Fruit fly (Drosophila melanogaster) whole organism, embryonic: ENCODE results near the gene CG6511.

Experiments
- Bteb2 ChIP-seq: fragments of 200-800 bp; sonication (Bioruptor generic); optimal IDR thresholded peaks from 2 replicates; lab custom pipeline; 2016; ENCODE audit warnings: missing biosample characterization, missing genetic modification characterization
- CG10565 ChIP-seq: fragments of 200-800 bp; sonication (Bioruptor generic); optimal IDR thresholded peaks from 3 replicates; lab custom pipeline; 2016; ENCODE audit warnings: missing biosample characterization, mild to moderate bottlenecking, missing genetic modification characterization
- CG13624 ChIP-seq: fragments of 200-800 bp; sonication (Bioruptor generic); optimal IDR thresholded peaks from 2 replicates; lab custom pipeline; 2016; ENCODE audit warnings: missing biosample characterization, missing genetic modification characterization
- CG15514 ChIP-seq: fragments of 200-800 bp; sonication (Bioruptor generic); optimal IDR thresholded peaks from 3 replicates; lab custom pipeline; 2017; ENCODE audit warnings: missing biosample characterization, missing genetic modification characterization, mild to moderate bottlenecking, moderate library complexity, missing genetic modification reagents
- CG1647 ChIP-seq: fragments of 200-800 bp; sonication (Bioruptor generic); optimal IDR thresholded peaks from 3 replicates; lab custom pipeline; 2016; ENCODE audit warnings: missing biosample characterization, missing genetic modification characterization
- CG16815 ChIP-seq: fragments of 200-800 bp; sonication (Bioruptor generic); optimal IDR thresholded peaks from 3 replicates; lab custom pipeline; 2017; ENCODE audit warnings: missing biosample characterization, mild to moderate bottlenecking, missing genetic modification characterization
- CG17912 ChIP-seq: fragments of 200-800 bp; sonication (Bioruptor generic); optimal IDR thresholded peaks from 2 replicates; lab custom pipeline; 2018; ENCODE audit warnings: missing biosample characterization, mild to moderate bottlenecking, missing genetic modification characterization
- CG2129 ChIP-seq: fragments of 200-800 bp; sonication (Bioruptor generic); IDR thresholded peaks from 2 replicates; pipeline ENCODE4 v1.3.6; 2022; ENCODE audit warnings: missing biosample characterization, missing genetic modification characterization; ENCODE audit not compliant: partially characterized antibody
- CG2889 ChIP-seq: fragments of 200-800 bp; sonication (Bioruptor generic); IDR thresholded peaks from 3 replicates; pipeline ENCODE4 v1.3.6; 2022; ENCODE audit warnings: missing biosample characterization, missing genetic modification characterization
- CG30403 ChIP-seq: fragments of 200-800 bp; sonication (Bioruptor generic); optimal IDR thresholded peaks from 3 replicates; lab custom pipeline; 2016; ENCODE audit warnings: missing biosample characterization, missing genetic modification characterization
- CG30431 ChIP-seq: fragments of 200-800 bp; sonication (Bioruptor generic); optimal IDR thresholded peaks from 2 replicates; lab custom pipeline; 2017; ENCODE audit warnings: missing biosample characterization, missing genetic modification characterization
- CG3995 ChIP-seq: fragments of 200-800 bp; sonication (Bioruptor generic); optimal IDR thresholded peaks from 3 replicates; lab custom pipeline; 2016; ENCODE audit warnings: missing biosample characterization, missing genetic modification characterization
- CG4360 ChIP-seq: fragments of 200-800 bp; sonication (Bioruptor generic); IDR thresholded peaks from 2 replicates; pipeline ENCODE4 v1.3.6; 2022; ENCODE audit warnings: missing biosample characterization, missing genetic modification characterization
- CG7745 ChIP-seq: fragments of 200-800 bp; sonication (Bioruptor generic); optimal IDR thresholded peaks from 2 replicates; lab custom pipeline; 2018; ENCODE audit warnings: missing biosample characterization, mild to moderate bottlenecking, missing genetic modification characterization, moderate library complexity
- CG7786 ChIP-seq: fragments of 200-800 bp; sonication (Bioruptor generic); optimal IDR thresholded peaks from 2 replicates; lab custom pipeline; 2016; ENCODE audit warnings: missing biosample characterization, missing genetic modification characterization
- CG7839 ChIP-seq: fragments of 200-800 bp; sonication (Bioruptor generic); optimal IDR thresholded peaks from 3 replicates; lab custom pipeline; 2018; ENCODE audit warnings: missing biosample characterization, mild to moderate bottlenecking, missing genetic modification characterization, moderate library complexity
- CG7963 ChIP-seq: fragments of 200-800 bp; sonication (Bioruptor generic); IDR thresholded peaks from 3 replicates; pipeline ENCODE4 v1.3.6; 2022; ENCODE audit warnings: missing biosample characterization, missing genetic modification characterization; ENCODE audit not compliant: partially characterized antibody
- CG7987 ChIP-seq: fragments of 200-800 bp; sonication (Bioruptor generic); optimal IDR thresholded peaks from 2 replicates; lab custom pipeline; 2018; ENCODE audit warnings: missing biosample characterization, mild to moderate bottlenecking, missing genetic modification characterization, moderate library complexity
- CG8281 ChIP-seq: fragments of 200-800 bp; sonication (Bioruptor generic); optimal IDR thresholded peaks from 2 replicates; lab custom pipeline; 2018; ENCODE audit warnings: missing biosample characterization, mild to moderate bottlenecking, missing genetic modification characterization, moderate library complexity
- CG8478 ChIP-seq: fragments of >200 bp; optimal IDR thresholded peaks from 2 replicates; lab custom pipeline; 2018
- Dbx ChIP-seq: fragments of 200-800 bp; sonication (Bioruptor generic); IDR thresholded peaks from 3 replicates; pipeline ENCODE4 v1.3.6; 2022; ENCODE audit warnings: missing biosample characterization, missing genetic modification characterization
- Dfd ChIP-seq, 2 experiments: fragments of >200 bp; optimal IDR thresholded peaks; 2 replicates each; lab custom pipeline; 2017; ENCODE audit warnings: missing biosample characterization in 2 of 2, missing genetic modification characterization in 2 of 2
- Doc3 ChIP-seq: fragments of 200-800 bp; sonication (Bioruptor generic); IDR thresholded peaks from 3 replicates; pipeline ENCODE4 v1.3.6; 2022; ENCODE audit warnings: missing biosample characterization, missing genetic modification characterization; ENCODE audit not compliant: partially characterized antibody
- Ets65A ChIP-seq: fragments of 200-800 bp; sonication (Bioruptor generic); peaks from one replicate; lab custom pipeline; 2016; ENCODE audit warnings: missing biosample characterization, missing genetic modification characterization
- GATAe ChIP-seq: fragments of 200-800 bp; sonication (Bioruptor generic); conservative IDR thresholded peaks from 2 replicates; pipeline ENCODE4 v1.3.6; 2022; ENCODE audit warnings: missing biosample characterization, missing genetic modification characterization
- HmgD ChIP-seq: fragments of 200-800 bp; sonication (Bioruptor generic); optimal IDR thresholded peaks from 3 replicates; lab custom pipeline; 2016; ENCODE audit warnings: missing biosample characterization, missing genetic modification characterization
- Hmx ChIP-seq: fragments of 200-800 bp; sonication (Bioruptor generic); optimal IDR thresholded peaks from 2 replicates; lab custom pipeline; 2016; ENCODE audit warnings: missing biosample characterization, missing genetic modification characterization
- Nf-YC ChIP-seq: fragments of 200-800 bp; optimal IDR thresholded peaks from 3 replicates; lab custom pipeline; 2019; ENCODE audit warnings: missing biosample characterization, mild to moderate bottlenecking, missing genetic modification characterization, moderate library complexity
- PHDP ChIP-seq: fragments of 200-800 bp; sonication (Bioruptor generic); optimal IDR thresholded peaks from 3 replicates; lab custom pipeline; 2018; ENCODE audit warnings: missing biosample characterization, mild to moderate bottlenecking, missing genetic modification characterization, moderate library complexity
- Poxn ChIP-seq: fragments of 200-800 bp; sonication (Bioruptor generic); IDR thresholded peaks from 2 replicates; pipeline ENCODE4 v1.3.6; 2022; ENCODE audit warnings: missing biosample characterization, missing genetic modification characterization
- Ravus ChIP-seq: fragments of 200-800 bp; sonication (Bioruptor generic); IDR thresholded peaks from 2 replicates; pipeline ENCODE4 v1.3.6; 2022; ENCODE audit warnings: missing biosample characterization, missing genetic modification characterization
- Ssrp ChIP-seq: fragments of 200-800 bp; sonication (Bioruptor generic); optimal IDR thresholded peaks from 2 replicates; lab custom pipeline; 2018; ENCODE audit warnings: missing biosample characterization, mild to moderate bottlenecking, missing genetic modification characterization, moderate library complexity
- bsh ChIP-seq, 2 experiments: fragments of 200-800 bp; sonication (Bioruptor generic); optimal IDR thresholded peaks; 2 replicates each; lab custom pipeline; 2017 to 2018; ENCODE audit warnings: mild to moderate bottlenecking in 2 of 2, missing biosample characterization in 2 of 2, missing genetic modification characterization in 2 of 2, moderate library complexity in 1 of 2
- ci ChIP-seq: fragments of 200-800 bp; sonication (Bioruptor generic); IDR thresholded peaks from 3 replicates; pipeline ENCODE4 v1.3.6; 2022; ENCODE audit warnings: missing biosample characterization, missing genetic modification characterization
- dimm ChIP-seq: fragments of 200-800 bp; sonication (Bioruptor generic); IDR thresholded peaks from 2 replicates; pipeline ENCODE4 v1.3.6; 2022; ENCODE audit warnings: missing biosample characterization, missing genetic modification characterization
- dmrt11E ChIP-seq: fragments of 200-800 bp; sonication (Bioruptor generic); optimal IDR thresholded peaks from 3 replicates; lab custom pipeline; 2018; ENCODE audit warnings: missing biosample characterization, mild to moderate bottlenecking, missing genetic modification characterization, moderate library complexity
- eve ChIP-seq, 2 experiments: fragments of >200 bp; optimal IDR thresholded peaks; 2 replicates each; lab custom pipeline; 2017; ENCODE audit warnings: missing biosample characterization in 2 of 2, missing genetic modification characterization in 2 of 2
- fd3F ChIP-seq: fragments of 200-800 bp; sonication (Bioruptor generic); optimal IDR thresholded peaks from 2 replicates; lab custom pipeline; 2018; ENCODE audit warnings: missing biosample characterization, mild to moderate bottlenecking, missing genetic modification characterization, moderate library complexity
- ken ChIP-seq: fragments of 200-800 bp; sonication (Bioruptor generic); IDR thresholded peaks from 3 replicates; pipeline ENCODE4 v1.3.6; 2022; ENCODE audit warnings: missing biosample characterization, missing genetic modification characterization
- onecut ChIP-seq: fragments of 200-800 bp; sonication (Bioruptor generic); IDR thresholded peaks from 2 replicates; pipeline ENCODE4 v1.3.6; 2022; ENCODE audit warnings: missing biosample characterization, missing genetic modification characterization
- p53 ChIP-seq: fragments of 200-800 bp; sonication (Bioruptor generic); optimal IDR thresholded peaks from 2 replicates; lab custom pipeline; 2016; ENCODE audit warnings: missing biosample characterization, missing genetic modification characterization
- psq ChIP-seq: fragments of 200-800 bp; sonication (Bioruptor generic); optimal IDR thresholded peaks from 2 replicates; lab custom pipeline; 2017; ENCODE audit warnings: missing biosample characterization, missing genetic modification characterization
- rib ChIP-seq: fragments of 200-800 bp; sonication (Bioruptor generic); IDR thresholded peaks from 2 replicates; pipeline ENCODE4 v1.3.6; 2022; ENCODE audit warnings: missing biosample characterization, missing genetic modification characterization
- row ChIP-seq: fragments of 200-800 bp; sonication (Bioruptor generic); IDR thresholded peaks from 3 replicates; pipeline ENCODE4 v1.3.6; 2022; ENCODE audit warnings: missing biosample characterization, missing genetic modification characterization
- run ChIP-seq: fragments of 200-800 bp; sonication (Bioruptor generic); optimal IDR thresholded peaks from 3 replicates; lab custom pipeline; 2018; ENCODE audit warnings: missing biosample characterization, mild to moderate bottlenecking, missing genetic modification characterization
- slp2 ChIP-seq: fragments of 200-800 bp; sonication (Bioruptor generic); optimal IDR thresholded peaks from 2 replicates; lab custom pipeline; 2016; ENCODE audit warnings: missing biosample characterization, missing genetic modification characterization
- sqz ChIP-seq: fragments of 200-800 bp; sonication (Bioruptor generic); optimal IDR thresholded peaks from 3 replicates; lab custom pipeline; 2018; ENCODE audit warnings: missing biosample characterization, mild to moderate bottlenecking, missing genetic modification characterization
- sr ChIP-seq: fragments of 200-800 bp; sonication (Bioruptor generic); IDR thresholded peaks from 3 replicates; pipeline ENCODE4 v1.3.6; 2022; ENCODE audit warnings: missing biosample characterization, missing genetic modification characterization
- ssp ChIP-seq: fragments of 200-800 bp; sonication (Bioruptor generic); IDR thresholded peaks from 2 replicates; pipeline ENCODE4 v1.3.6; 2022; ENCODE audit warnings: missing biosample characterization, missing genetic modification characterization
- tll ChIP-seq, 2 experiments: fragments of 200-800 bp in 1 of 2; fragments of >200 bp in 1 of 2; sonication (Bioruptor generic) in 1 of 2; optimal IDR thresholded peaks; 2 replicates each; lab custom pipeline; 2017 to 2019; ENCODE audit warnings: missing biosample characterization in 2 of 2, missing genetic modification characterization in 2 of 2, mild to moderate bottlenecking in 1 of 2, moderate library complexity in 1 of 2
- wdn ChIP-seq: fragments of 200-800 bp; sonication (Bioruptor generic); IDR thresholded peaks from 2 replicates; pipeline ENCODE4 v1.3.6; 2022; ENCODE audit warnings: missing biosample characterization, missing genetic modification characterization

The CG6511 gene

dm6 chr3L:8696487-8696954, 24.6 kb upstream of the CG6511 start:
- TF ChIP-seq CG13624 (GFP tag; lab: Kevin White, UChicago) = peak; percentile 60
- no peak for TF ChIP-seq Poxn (GFP tag; lab: Robert Waterston, UW)
- peak; percentile 74 for TF ChIP-seq CG8281
- TF ChIP-seq rib (GFP tag; lab: Robert Waterston, UW) = peak; percentile 82
- no peak for TF ChIP-seq CG7786 (GFP tag; lab: Kevin White, UChicago)
- TF ChIP-seq CG7745 (tag; lab: Kevin White, UChicago) = peak; percentile 15
- TF ChIP-seq Nf-YC (tag; lab: Kevin White, UChicago) = peak; percentile 59
- TF ChIP-seq CG4360 (GFP tag; lab: Robert Waterston, UW) = peak; percentile 44
- TF ChIP-seq Dfd (GFP tag; optimal IDR thresholded peaks at IDR 0.05; lab: Kevin White, UChicago) = no peak
- TF ChIP-seq HmgD = peak; percentile 0
- peak; percentile 19 for TF ChIP-seq Bteb2 (GFP tag; lab: Kevin White, UChicago)
- TF ChIP-seq CG3995 = peak; percentile 22
- TF ChIP-seq fd3F (GFP tag; lab: Kevin White, UChicago) = peak; percentile 48
- peak; percentile 6 for TF ChIP-seq slp2 (GFP tag; lab: Kevin White, UChicago)
- no peak for TF ChIP-seq CG2129 (GFP tag; lab: Robert Waterston, UW)
- TF ChIP-seq bsh (GFP tag; optimal IDR thresholded peaks at IDR 0.05; lab: Kevin White, UChicago) = peak in 1 of 2 experiments; percentile 71
- TF ChIP-seq dimm (GFP tag; lab: Robert Waterston, UW) = 0 out of 2 replicates have a peak, but pooled peaks have one; percentile 28
- TF ChIP-seq ken (GFP tag; lab: Robert Waterston, UW) = peak; percentile 68; the same call in 2 of the 3 replicates
- TF ChIP-seq CG1647 = no peak
- no peak for TF ChIP-seq CG8478 (lab: Kevin White, UChicago)
- TF ChIP-seq Ets65A = peak; percentile 63
- TF ChIP-seq CG2889 (GFP tag; lab: Robert Waterston, UW) = no peak
- TF ChIP-seq CG17912 = peak; percentile 75
- peak; percentile 33 for TF ChIP-seq CG7839 (tag; lab: Kevin White, UChicago)
- peak; percentile 71 for TF ChIP-seq CG7987 (GFP tag; lab: Kevin White, UChicago)
- TF ChIP-seq eve (GFP tag; optimal IDR thresholded peaks at IDR 0.05; lab: Kevin White, UChicago) = no peak
- peak; percentile 86 for TF ChIP-seq ci (GFP tag; lab: Robert Waterston, UW)
- TF ChIP-seq PHDP (tag; lab: Kevin White, UChicago) = peak; percentile 66
- peak; percentile 48; the same call in 1 of the 3 replicates for TF ChIP-seq sr (GFP tag; lab: Robert Waterston, UW)
- peak; percentile 49; the same call in 1 of the 2 replicates for TF ChIP-seq wdn
- peak; percentile 54 for TF ChIP-seq psq (GFP tag; lab: Kevin White, UChicago)
- TF ChIP-seq CG30403 (GFP tag; lab: Kevin White, UChicago) = no peak
- TF ChIP-seq Hmx (GFP tag; lab: Kevin White, UChicago) = no peak
- peak; percentile 30; the same call in 1 of the 2 replicates for TF ChIP-seq ssp (GFP tag; lab: Robert Waterston, UW)
- TF ChIP-seq Ssrp (tag; lab: Kevin White, UChicago) = peak; percentile 7
- no peak for TF ChIP-seq CG16815 (GFP tag; lab: Kevin White, UChicago)
- TF ChIP-seq CG15514 (GFP tag; lab: Kevin White, UChicago) = peak; percentile 82
- TF ChIP-seq Doc3 (GFP tag; lab: Robert Waterston, UW) = no peak
- no peak for TF ChIP-seq CG10565 (GFP tag; lab: Kevin White, UChicago)
- no peak for TF ChIP-seq CG7963 (GFP tag; lab: Robert Waterston, UW)
- TF ChIP-seq run (tag; lab: Kevin White, UChicago) = peak; percentile 20
- peak; percentile 48 for TF ChIP-seq sqz (GFP tag; lab: Kevin White, UChicago)
- peak; percentile 67 for TF ChIP-seq GATAe
- peak; percentile 14 for TF ChIP-seq CG30431 (GFP tag; lab: Kevin White, UChicago)
- no peak; the same call in 2 of the 3 replicates for TF ChIP-seq row (GFP tag; lab: Robert Waterston, UW)
- TF ChIP-seq p53 = no peak
- TF ChIP-seq dmrt11E (tag; lab: Kevin White, UChicago) = peak; percentile 40
- no peak; the same call in 1 of the 2 replicates for TF ChIP-seq Ravus
- TF ChIP-seq tll (GFP tag; optimal IDR thresholded peaks at IDR 0.05; lab: Kevin White, UChicago) = no peak
- TF ChIP-seq Dbx (GFP tag; lab: Robert Waterston, UW) = peak; percentile 56; the same call in 2 of the 3 replicates
- peak; percentile 68 for TF ChIP-seq onecut (GFP tag; lab: Robert Waterston, UW)
